Fruit fly (Drosophila melanogaster): ENCODE results near the gene fusl.

The fusl gene

DNA sequence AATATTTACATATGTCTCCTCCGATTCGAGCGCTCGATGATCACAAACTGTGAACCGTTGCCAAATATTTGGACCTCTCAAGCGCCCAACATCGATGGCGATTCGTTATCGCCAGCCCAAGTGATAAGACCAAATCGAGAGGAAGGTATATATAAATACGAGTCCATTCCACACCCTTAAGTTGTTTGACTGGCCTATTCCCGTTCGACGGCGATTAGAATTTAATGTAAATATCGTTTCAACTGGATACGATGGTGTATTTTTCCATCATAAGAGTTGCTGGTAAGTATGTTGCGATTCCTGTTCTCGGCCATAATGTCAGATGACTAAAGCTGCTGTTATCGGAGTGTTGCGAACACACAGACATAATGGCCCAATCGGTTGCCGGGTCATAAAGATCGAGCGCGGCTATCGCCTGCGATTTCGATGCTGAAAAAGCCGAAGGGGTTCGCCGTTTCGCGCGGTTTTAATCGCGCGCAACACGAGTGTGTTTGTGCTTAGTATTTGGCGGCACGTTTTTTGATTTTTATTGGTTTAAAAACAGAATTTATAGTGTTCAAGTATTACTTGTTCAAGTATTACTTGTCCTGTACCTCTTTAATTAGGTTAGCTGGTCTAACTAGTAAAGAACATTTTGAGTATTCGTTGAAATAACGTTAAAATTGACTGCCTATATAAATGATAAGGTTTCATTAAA, at the start of gene fusl:
fusl (minus strand) TSS at position 50 of the 697 bp plus-strand sequence.
- peak; percentile 83 for TF ChIP-seq noc (tag; optimal IDR thresholded peaks at IDR 0.05)

DNA sequence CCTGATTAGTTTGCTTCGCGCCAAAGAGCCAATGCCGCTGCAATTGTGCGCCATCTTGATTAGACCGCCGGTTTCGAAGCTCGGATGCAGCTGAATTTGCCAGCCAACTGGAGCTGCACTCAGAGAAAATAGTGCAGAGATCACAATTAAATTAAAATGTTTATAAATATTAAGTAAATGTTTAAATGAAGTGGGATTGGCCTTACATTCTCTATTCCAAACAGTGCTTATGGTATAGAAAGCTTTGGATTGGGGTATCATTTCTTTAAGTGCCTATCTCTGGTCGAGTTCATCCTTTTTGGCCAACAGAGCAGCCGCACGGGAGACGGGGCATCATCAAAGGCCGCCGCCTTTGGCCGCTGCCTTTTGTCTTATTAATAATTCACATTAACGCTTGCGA, 48.4 kb upstream of the fusl start:
- no peak for TF ChIP-seq noc (tag; optimal IDR thresholded peaks at IDR 0.05)

DNA sequence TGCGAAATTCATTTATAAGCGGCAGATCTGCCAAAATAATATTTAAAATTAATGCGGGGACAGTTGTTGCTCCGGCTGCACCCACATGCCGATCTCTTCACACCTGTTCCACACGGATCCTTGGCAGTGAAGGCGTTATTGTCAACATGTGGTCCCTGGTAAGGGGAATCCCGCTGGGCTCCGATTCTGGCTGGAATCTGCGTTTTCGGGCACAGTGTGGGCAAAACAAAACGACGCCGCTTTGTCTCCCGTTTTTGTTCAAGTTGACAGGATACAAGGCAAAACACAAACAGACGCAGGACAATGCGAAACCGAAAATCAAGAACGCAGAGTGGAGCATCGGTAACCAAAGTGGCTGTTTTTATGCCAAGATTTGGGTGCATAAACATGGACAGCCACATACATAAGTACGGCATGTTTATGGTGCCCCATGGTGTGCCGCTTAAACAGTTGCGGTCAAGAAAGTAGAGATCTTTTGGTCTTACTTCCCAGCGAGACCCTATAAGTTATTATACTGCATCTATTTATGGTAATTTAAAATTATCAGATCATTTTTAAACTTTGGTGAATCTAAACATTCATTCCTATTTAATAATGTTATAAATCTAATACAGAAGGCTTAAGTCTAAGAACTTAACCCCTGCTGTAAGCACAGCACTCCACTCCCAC, 43.6 kb upstream of the fusl start:
- no peak for TF ChIP-seq noc (tag; optimal IDR thresholded peaks at IDR 0.05)

DNA sequence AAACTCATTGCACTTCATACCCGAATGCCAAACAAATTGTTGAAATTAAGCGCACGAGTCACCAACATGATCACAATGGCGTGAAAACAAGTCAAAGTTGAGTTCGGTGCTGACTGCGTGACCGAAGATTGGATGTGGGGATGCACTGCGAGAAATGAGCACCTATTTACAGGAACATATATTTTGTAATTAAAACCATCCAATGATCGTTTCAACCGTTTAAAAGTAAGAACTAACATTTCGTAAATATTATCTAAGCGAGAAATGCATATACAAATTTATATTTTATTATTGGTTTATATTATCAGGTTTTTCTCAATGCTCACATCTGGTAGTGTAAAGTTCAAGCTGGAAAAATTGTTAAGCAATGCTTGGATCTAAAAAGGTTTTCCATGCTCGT, 41.0 kb upstream of the fusl start:
- no peak for TF ChIP-seq noc (tag; optimal IDR thresholded peaks at IDR 0.05)

DNA sequence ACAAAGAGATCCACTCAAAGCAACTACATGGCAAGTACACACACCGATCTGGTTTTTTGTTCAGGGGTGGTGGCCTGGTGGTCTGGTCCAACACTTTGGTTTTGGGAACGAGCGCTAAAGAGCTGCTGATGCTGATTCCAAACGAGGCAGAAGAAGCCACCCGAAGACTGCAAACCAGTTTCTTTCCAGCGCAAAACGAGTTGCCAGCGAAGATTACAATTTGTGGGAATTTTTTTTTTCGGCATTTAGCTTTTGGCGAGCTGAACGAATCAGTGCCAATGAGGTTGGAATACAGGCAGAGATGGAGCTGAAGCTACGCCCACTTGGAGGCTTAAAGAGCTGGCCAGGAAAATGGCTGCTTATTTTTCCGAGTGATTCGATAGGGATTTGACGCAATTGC, 38.6 kb upstream of the fusl start:
- no peak for TF ChIP-seq noc (tag; optimal IDR thresholded peaks at IDR 0.05)

DNA sequence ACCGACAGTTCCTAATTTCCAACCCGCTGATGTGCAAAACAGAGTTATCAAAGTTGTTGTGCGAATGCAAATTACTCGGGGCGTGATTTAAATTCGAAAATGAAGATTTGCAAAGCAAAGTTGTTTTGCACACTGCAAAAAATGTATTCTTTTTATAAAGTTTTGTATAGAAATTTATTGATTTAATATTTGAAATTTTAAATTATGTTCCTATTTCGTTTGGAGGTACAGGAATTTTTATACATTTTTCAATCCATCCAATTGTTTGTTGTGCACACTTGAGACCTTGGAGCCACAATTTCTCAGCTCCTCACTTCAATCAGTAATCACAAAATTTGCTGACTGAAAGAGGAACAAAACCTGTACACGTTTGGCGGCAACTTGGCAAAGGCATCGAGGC, 37.1 kb upstream of the fusl start:
- TF ChIP-seq noc (tag; optimal IDR thresholded peaks at IDR 0.05) = no peak

DNA sequence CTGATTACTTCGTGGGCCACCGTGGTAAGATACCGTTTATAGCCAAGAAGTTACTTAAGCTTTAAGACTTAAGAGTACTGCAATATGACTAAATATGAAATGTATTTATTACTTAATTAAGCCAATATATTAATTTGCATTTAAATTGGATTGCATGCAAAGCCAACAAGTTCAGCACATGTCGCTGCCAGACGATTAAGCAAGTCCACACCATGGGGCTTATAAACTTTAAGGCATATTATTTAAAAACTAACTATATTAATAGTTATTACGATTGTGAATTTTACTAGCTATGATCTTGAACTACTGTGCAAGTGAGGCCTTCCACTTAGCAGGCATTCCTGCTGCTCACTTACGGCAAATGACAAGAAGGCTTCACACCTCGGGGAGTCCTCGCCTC, 36.3 kb upstream of the fusl start:
- no peak for TF ChIP-seq noc (tag; optimal IDR thresholded peaks at IDR 0.05)

DNA sequence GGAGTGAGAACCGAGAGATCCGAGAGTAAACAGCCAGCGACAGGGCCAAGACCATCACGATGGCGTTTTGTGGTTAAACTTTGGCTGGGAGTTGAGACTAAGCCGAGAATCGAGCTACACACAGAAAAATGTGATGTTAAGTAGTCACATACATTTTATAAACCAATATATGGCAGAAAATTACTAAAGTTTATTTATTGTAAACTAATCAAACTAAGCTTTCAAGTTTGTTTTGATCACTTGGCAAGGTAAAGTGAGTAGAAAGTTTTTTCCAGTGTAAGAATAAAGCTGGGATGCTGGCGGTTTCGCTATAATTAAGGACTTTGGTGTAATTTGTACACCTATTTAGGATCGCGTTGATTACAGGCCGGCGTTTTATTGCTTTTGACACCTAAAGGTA, 34.7 kb upstream of the fusl start:
- TF ChIP-seq noc (tag; optimal IDR thresholded peaks at IDR 0.05) = no peak

DNA sequence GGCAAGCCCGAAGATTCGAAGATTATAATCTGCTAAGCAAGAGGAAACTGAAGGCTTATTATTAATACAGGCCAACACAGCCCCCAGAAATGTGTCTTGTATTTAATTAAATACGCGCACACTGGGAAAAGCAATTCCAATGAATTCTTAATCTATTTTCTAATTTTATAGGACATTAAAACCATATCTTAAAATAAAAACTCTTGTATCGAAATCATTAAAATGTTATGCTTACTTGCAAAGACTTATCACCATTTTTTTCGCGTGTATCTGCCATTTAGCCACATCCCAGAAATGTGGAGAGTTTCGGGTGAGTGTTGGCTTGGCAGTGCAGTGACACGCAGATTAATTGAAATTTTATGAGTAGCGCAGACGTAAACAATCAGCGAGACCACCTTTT, 30.1 kb upstream of the fusl start:
- TF ChIP-seq noc (tag; optimal IDR thresholded peaks at IDR 0.05) = no peak

DNA sequence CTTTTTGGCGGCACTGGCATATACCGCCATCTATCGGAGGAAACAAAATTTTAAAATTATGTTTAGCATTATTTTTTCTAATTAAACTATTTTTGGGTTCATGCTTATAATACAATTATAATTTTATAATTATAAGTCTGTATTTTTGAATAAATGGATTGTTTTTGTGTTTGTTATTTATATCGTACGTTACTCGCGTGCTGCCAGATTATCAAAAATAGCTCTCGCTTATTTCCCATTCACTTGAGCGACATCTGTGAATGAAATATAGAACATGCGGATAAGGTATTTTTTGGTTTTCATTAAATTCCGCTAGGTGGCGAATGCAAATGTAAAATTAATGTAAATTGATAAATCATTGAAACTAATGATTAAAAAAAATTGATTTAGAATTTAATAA, 28.0 kb upstream of the fusl start:
- TF ChIP-seq noc (tag; optimal IDR thresholded peaks at IDR 0.05) = no peak

DNA sequence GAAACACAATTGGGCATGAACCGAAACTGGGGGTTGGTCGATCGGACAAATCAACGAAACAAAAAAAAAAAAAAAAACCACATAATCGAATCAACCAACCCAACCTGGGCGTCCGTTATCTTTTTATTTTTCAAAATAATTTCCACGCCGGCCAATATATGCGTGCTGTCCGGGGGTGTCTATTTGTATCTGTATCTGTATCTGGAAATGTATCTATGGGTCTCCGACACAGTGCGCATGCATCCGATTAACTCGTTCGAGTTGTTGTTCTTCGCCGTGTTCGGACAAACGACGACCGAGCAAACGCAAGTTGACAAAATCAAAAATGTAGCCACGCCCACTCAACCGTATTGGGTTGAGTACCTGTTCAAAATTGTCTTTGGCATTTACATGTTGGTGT, 24.5 kb upstream of the fusl start:
- TF ChIP-seq noc (tag; optimal IDR thresholded peaks at IDR 0.05) = no peak

DNA sequence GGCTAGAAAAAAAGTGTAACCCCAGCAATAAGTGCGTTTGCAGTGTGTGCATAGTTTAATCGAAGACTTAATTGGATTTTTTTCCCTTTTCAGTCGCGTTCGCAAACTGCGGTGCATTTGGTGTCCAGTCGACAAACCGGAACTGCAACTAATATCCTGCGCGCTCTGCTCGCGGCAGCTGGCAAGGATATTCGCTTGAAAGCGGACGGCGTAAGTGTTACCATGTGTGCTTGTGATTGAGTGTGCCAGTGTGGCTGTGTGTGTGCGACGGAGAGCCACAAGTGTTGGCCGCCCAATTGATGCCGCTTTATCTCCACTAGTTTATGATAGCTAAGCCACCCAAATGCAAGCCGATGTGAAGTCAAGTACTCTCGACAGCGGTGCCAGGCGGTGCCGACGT, 15.6 kb upstream of the fusl start:
- no peak for TF ChIP-seq noc (tag; optimal IDR thresholded peaks at IDR 0.05)

DNA sequence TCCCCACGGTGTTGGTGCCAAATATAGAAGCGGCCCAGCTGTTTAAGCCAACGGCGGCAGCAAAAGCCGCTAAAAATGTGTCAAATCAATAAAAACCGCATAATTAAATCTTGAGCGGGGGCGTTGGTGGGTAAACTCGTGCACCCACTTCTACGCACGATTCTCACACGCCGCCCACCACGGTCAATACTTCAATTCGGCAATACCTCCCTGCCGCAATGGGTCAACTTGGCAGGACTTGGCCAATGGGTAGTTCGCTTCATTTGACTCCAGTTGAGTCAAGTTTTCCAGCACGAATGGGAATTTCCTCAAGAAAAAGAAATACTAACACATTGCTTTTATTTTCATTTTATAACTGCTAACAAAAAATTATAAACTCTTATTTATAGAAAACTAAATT, 10.7 kb upstream of the fusl start:
- TF ChIP-seq noc (tag; optimal IDR thresholded peaks at IDR 0.05) = no peak

DNA sequence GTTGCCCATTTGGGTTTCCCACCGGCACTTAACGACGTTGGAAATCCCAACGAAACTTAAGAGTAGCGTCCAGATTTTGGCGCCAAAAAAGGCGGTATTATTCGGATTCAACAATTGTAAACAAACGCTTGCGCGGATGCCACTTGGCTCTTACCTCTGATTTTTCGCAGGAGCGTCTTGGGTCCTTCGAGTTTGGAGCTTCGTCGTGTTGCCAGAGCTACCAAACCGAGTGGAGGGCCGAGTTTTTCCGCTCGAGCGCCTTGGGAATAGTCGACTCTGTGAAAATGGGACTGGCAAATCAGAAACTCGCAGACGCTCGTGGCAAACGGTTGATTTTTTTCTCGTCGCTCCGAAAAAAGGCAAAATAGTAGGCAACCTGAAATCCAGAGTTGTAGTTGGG, 8.0 kb upstream of the fusl start, which contains the start of gene nompC:
nompC (plus strand) TSS at position 301 of the 400 bp plus-strand sequence.
- no peak for TF ChIP-seq noc (tag; optimal IDR thresholded peaks at IDR 0.05)

DNA sequence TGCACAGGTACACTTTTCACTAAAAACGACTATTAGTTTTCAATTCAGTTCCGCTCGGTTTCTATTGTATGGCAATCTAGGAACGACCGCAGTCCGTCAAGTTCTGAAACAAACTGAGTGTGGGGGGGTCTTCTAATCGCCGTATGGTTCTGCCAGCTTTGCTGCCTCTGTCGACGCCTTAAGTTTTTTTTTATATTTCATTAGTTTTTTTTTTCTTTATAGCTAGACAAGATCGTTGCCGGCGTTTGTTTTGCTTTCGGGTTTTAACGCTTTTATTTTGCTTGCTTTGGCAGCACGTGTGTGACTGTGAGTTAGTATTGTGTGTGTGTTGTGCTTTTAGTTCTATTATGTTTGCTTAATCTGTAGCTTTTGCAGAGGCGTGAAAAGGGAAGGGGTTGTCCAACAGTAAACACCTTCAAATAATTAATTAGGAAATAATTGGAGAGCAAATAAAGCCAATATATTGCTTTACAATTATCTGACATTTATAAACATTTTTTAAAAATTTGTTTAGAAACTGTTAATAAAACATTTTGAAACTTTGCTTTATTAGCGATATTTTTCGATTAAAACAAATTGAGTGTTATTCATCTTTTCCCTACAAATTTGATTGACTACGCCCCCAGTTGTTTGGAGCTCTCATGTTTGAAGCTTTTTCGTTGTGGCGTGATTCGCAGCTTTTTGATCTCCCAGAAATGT, 4.4 kb upstream of the fusl start, which contains the start of gene Acsf2:
Acsf2 (minus strand) TSS at position 116 of the 699 bp plus-strand sequence.
- TF ChIP-seq noc (tag; optimal IDR thresholded peaks at IDR 0.05) = peak; percentile 100

DNA sequence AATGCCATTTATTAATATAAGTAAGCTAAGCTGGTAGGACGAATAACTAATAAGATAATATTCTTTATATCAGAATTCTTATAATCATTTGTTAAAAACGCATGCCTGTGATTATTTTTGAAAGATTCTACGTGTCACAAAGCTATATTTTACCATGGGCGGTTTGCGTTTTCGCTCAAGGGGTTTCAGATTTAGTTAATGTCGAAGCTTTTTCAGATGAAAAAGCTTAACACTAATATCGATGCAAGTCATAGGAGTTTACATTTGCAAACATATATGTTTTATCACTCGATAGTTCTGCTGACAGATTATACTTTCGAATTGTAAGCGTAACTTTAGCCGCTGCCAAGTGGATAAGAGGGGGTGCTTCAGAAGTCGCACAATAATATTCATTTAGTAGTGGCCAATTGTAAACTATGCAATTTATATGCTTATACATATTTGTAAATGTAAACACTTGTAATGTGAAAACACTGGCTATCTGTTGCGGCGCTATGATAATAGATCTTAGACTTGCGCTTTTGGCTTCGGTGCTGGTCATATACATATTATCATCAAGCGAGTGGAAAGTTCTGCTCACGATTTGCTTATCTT, 3.2 kb upstream of the fusl start:
- TF ChIP-seq noc (tag; optimal IDR thresholded peaks at IDR 0.05) = no peak

DNA sequence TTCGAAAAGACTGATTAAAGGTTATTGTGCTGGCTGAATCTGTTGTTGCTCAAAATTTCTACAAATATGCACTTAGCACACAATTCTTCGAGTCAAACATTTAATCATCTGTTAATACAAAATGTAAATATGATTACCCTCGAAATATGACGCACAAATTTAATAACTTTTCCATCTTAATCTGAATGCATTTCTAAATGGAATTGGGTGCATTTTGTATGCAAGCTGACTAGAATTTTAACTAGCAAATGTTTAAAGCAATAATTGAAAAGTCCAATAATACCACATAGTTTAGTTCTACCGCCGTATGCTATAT, 806 bp upstream of the fusl start:
- TF ChIP-seq noc (tag; optimal IDR thresholded peaks at IDR 0.05) = no peak
